Fruit fly (Drosophila melanogaster) whole organism, embryonic: ENCODE measurements around the gene CG32448.

Experiments used
- Asciz ChIP-seq: fragments of 200-800 bp; sonication (Bioruptor generic); optimal IDR thresholded peaks from 2 replicates; lab custom pipeline; 2017; ENCODE audit warnings: missing biosample characterization, mild to moderate bottlenecking, missing genetic modification characterization, missing genetic modification reagents
- Bgb ChIP-seq: fragments of 200-800 bp; sonication (Bioruptor generic); IDR thresholded peaks from 2 replicates; pipeline ENCODE4 v1.3.6; 2022; ENCODE audit warnings: missing biosample characterization, missing genetic modification characterization; ENCODE audit not compliant: partially characterized antibody
- CG10274 ChIP-seq: fragments of 200-800 bp; sonication (Bioruptor generic); optimal IDR thresholded peaks from 3 replicates; lab custom pipeline; 2017; ENCODE audit warnings: missing biosample characterization, mild to moderate bottlenecking, missing genetic modification characterization
- CG10979 ChIP-seq: fragments of 200-800 bp; sonication (Bioruptor generic); optimal IDR thresholded peaks from 2 replicates; lab custom pipeline; 2018; ENCODE audit warnings: missing biosample characterization, mild to moderate bottlenecking, missing genetic modification characterization, moderate library complexity
- CG11456 ChIP-seq: fragments of 200-800 bp; sonication (Bioruptor generic); IDR thresholded peaks from 3 replicates; pipeline ENCODE4 v1.3.6; 2022; ENCODE audit warnings: missing biosample characterization, missing genetic modification characterization
- CG12236 ChIP-seq: fragments of 200-800 bp; sonication (Bioruptor generic); optimal IDR thresholded peaks from 2 replicates; lab custom pipeline; 2016; ENCODE audit warnings: missing biosample characterization, missing genetic modification characterization
- CG13296 ChIP-seq: fragments of 200-800 bp; sonication (Bioruptor generic); optimal IDR thresholded peaks from 3 replicates; lab custom pipeline; 2018; ENCODE audit warnings: missing biosample characterization, mild to moderate bottlenecking, missing genetic modification characterization
- CG13894 ChIP-seq: fragments of 200-800 bp; sonication (Bioruptor generic); optimal IDR thresholded peaks from 3 replicates; lab custom pipeline; 2018; ENCODE audit warnings: missing biosample characterization, mild to moderate bottlenecking, missing genetic modification characterization, moderate library complexity
- CG15269 ChIP-seq: fragments of 200-800 bp; sonication (Bioruptor generic); optimal IDR thresholded peaks from 2 replicates; lab custom pipeline; 2018; ENCODE audit warnings: missing biosample characterization, mild to moderate bottlenecking, missing genetic modification characterization, moderate library complexity
- CG2120 ChIP-seq: fragments of 200-800 bp; sonication (Bioruptor generic); optimal IDR thresholded peaks from 3 replicates; lab custom pipeline; 2016; ENCODE audit warnings: missing biosample characterization, missing genetic modification characterization
- CG30431 ChIP-seq: fragments of 200-800 bp; sonication (Bioruptor generic); optimal IDR thresholded peaks from 2 replicates; lab custom pipeline; 2017; ENCODE audit warnings: missing biosample characterization, missing genetic modification characterization
- CG33557 ChIP-seq: fragments of 200-800 bp; sonication (Bioruptor generic); optimal IDR thresholded peaks from 2 replicates; lab custom pipeline; 2019; ENCODE audit warnings: missing biosample characterization, mild to moderate bottlenecking, missing genetic modification characterization, moderate library complexity
- CG6272 ChIP-seq: fragments of 200-800 bp; sonication (Bioruptor generic); IDR thresholded peaks from 2 replicates; pipeline ENCODE4 v1.3.6; 2022; ENCODE audit warnings: missing biosample characterization, missing genetic modification characterization
- CG6765 ChIP-seq: fragments of 200-800 bp; sonication (Bioruptor generic); optimal IDR thresholded peaks from 3 replicates; lab custom pipeline; 2017; ENCODE audit warnings: missing biosample characterization, mild to moderate bottlenecking, missing genetic modification characterization
- CG6791 ChIP-seq: fragments of 200-800 bp; sonication (Bioruptor generic); IDR thresholded peaks from 3 replicates; pipeline ENCODE4 v1.3.6; 2022; ENCODE audit warnings: missing biosample characterization, missing genetic modification characterization; ENCODE audit not compliant: partially characterized antibody
- CG8359 ChIP-seq: fragments of 200-800 bp; sonication (Bioruptor generic); optimal IDR thresholded peaks from 2 replicates; lab custom pipeline; 2017; ENCODE audit warnings: missing biosample characterization, mild to moderate bottlenecking, missing genetic modification characterization, borderline replicate concordance
- CG8765 ChIP-seq: fragments of 200-800 bp; sonication (Bioruptor generic); IDR thresholded peaks from 2 replicates; pipeline ENCODE4 v1.3.6; 2022; ENCODE audit warnings: missing biosample characterization, missing genetic modification characterization
- CG8944 ChIP-seq: fragments of 200-800 bp; sonication (Bioruptor generic); optimal IDR thresholded peaks from 3 replicates; lab custom pipeline; 2016; ENCODE audit warnings: missing biosample characterization, missing genetic modification characterization
- CHES-1-like ChIP-seq: fragments of 200-800 bp; sonication (Bioruptor generic); optimal IDR thresholded peaks from 2 replicates; lab custom pipeline; 2016; ENCODE audit warnings: missing biosample characterization, missing genetic modification characterization
- Chrac-16 ChIP-seq: fragments of 200-800 bp; sonication (Bioruptor generic); optimal IDR thresholded peaks from 3 replicates; lab custom pipeline; 2016; ENCODE audit warnings: missing biosample characterization, missing genetic modification characterization
- D19A ChIP-seq: fragments of 200-800 bp; optimal IDR thresholded peaks from 3 replicates; lab custom pipeline; 2019; ENCODE audit warnings: missing biosample characterization, mild to moderate bottlenecking, missing genetic modification characterization, moderate library complexity
- Dbx ChIP-seq: fragments of 200-800 bp; sonication (Bioruptor generic); IDR thresholded peaks from 3 replicates; pipeline ENCODE4 v1.3.6; 2022; ENCODE audit warnings: missing biosample characterization, missing genetic modification characterization
- ERR ChIP-seq: fragments of 200-800 bp; sonication (Bioruptor generic); optimal IDR thresholded peaks from 2 replicates; lab custom pipeline; 2016; ENCODE audit warnings: missing biosample characterization, missing genetic modification characterization
- Hr78 ChIP-seq, 2 experiments: fragments of 200-800 bp in 1 of 2; fragments of >200 bp in 1 of 2; sonication (Bioruptor generic) in 1 of 2; optimal IDR thresholded peaks; 2 replicates each; lab custom pipeline; 2017 to 2019; ENCODE audit warnings: missing biosample characterization in 2 of 2, missing genetic modification characterization in 2 of 2, mild to moderate bottlenecking in 1 of 2, moderate library complexity in 1 of 2
- Nf-YA ChIP-seq: fragments of 200-800 bp; sonication (Bioruptor generic); IDR thresholded peaks from 2 replicates; pipeline ENCODE4 v1.3.6; 2022; ENCODE audit warnings: missing biosample characterization, missing genetic modification characterization
- Ptx1 ChIP-seq: fragments of 200-800 bp; sonication (Bioruptor generic); IDR thresholded peaks from 2 replicates; pipeline ENCODE4 v1.3.6; 2022; ENCODE audit warnings: missing biosample characterization, missing genetic modification characterization
- Rfx ChIP-seq: fragments of 200-800 bp; sonication (Bioruptor generic); IDR thresholded peaks from 2 replicates; pipeline ENCODE4 v1.3.6; 2022; ENCODE audit warnings: missing biosample characterization, missing genetic modification characterization
- Side ChIP-seq: fragments of 200-800 bp; sonication (Bioruptor generic); optimal IDR thresholded peaks from 2 replicates; lab custom pipeline; 2016; ENCODE audit warnings: missing biosample characterization, missing genetic modification characterization
- Sry-β ChIP-seq: fragments of 200-800 bp; sonication (Bioruptor generic); optimal IDR thresholded peaks from 2 replicates; lab custom pipeline; 2018; ENCODE audit warnings: missing biosample characterization, mild to moderate bottlenecking, missing genetic modification characterization, moderate library complexity
- Sry-δ ChIP-seq: fragments of 200-800 bp; sonication (Bioruptor generic); optimal IDR thresholded peaks from 2 replicates; lab custom pipeline; 2016; ENCODE audit warnings: missing biosample characterization, missing genetic modification characterization
- amos ChIP-seq: fragments of 200-800 bp; sonication (Bioruptor generic); IDR thresholded peaks from 2 replicates; pipeline ENCODE4 v1.3.6; 2022; ENCODE audit warnings: missing biosample characterization, missing genetic modification characterization; ENCODE audit not compliant: partially characterized antibody
- aop ChIP-seq: fragments of 200-800 bp; sonication (Bioruptor generic); IDR thresholded peaks from 2 replicates; pipeline ENCODE4 v1.3.6; 2022; ENCODE audit warnings: missing biosample characterization, missing genetic modification characterization
- ato ChIP-seq: fragments of 200-800 bp; sonication (Bioruptor generic); IDR thresholded peaks from 2 replicates; pipeline ENCODE4 v1.3.6; 2022; ENCODE audit warnings: missing biosample characterization, missing genetic modification characterization; ENCODE audit not compliant: partially characterized antibody
- bsh ChIP-seq, 2 experiments: fragments of 200-800 bp; sonication (Bioruptor generic); optimal IDR thresholded peaks; 2 replicates each; lab custom pipeline; 2017 to 2018; ENCODE audit warnings: mild to moderate bottlenecking in 2 of 2, missing biosample characterization in 2 of 2, missing genetic modification characterization in 2 of 2, moderate library complexity in 1 of 2
- btn ChIP-seq: fragments of 200-800 bp; sonication (Bioruptor generic); optimal IDR thresholded peaks from 2 replicates; lab custom pipeline; 2016; ENCODE audit warnings: missing biosample characterization, missing genetic modification characterization
- cas ChIP-seq: fragments of 200-800 bp; sonication (Bioruptor generic); IDR thresholded peaks from 2 replicates; pipeline ENCODE4 v1.3.6; 2022; ENCODE audit warnings: missing biosample characterization, missing genetic modification characterization
- cg ChIP-seq: fragments of 200-800 bp; sonication (Bioruptor generic); optimal IDR thresholded peaks from 3 replicates; lab custom pipeline; 2019; ENCODE audit warnings: missing biosample characterization, mild to moderate bottlenecking, missing genetic modification characterization, moderate library complexity
- croc ChIP-seq: fragments of 200-800 bp; sonication (Bioruptor generic); conservative IDR thresholded peaks from 3 replicates; pipeline ENCODE4 v1.3.6; 2022; ENCODE audit warnings: missing biosample characterization, missing genetic modification characterization
- dati ChIP-seq: fragments of 200-800 bp; sonication (Bioruptor generic); IDR thresholded peaks from 2 replicates; pipeline ENCODE4 v1.3.6; 2022; ENCODE audit warnings: missing biosample characterization, missing genetic modification characterization
- disco-r ChIP-seq: fragments of 200-800 bp; sonication (Bioruptor generic); optimal IDR thresholded peaks from 2 replicates; lab custom pipeline; 2016; ENCODE audit warnings: missing biosample characterization, missing genetic modification characterization
- dm ChIP-seq: fragments of 200-800 bp; sonication (Bioruptor generic); optimal IDR thresholded peaks from 3 replicates; lab custom pipeline; 2016; ENCODE audit warnings: missing biosample characterization, missing genetic modification characterization
- ewg ChIP-seq: fragments of 200-800 bp; sonication (Bioruptor generic); optimal IDR thresholded peaks from 3 replicates; lab custom pipeline; 2017; ENCODE audit warnings: mild to moderate bottlenecking, missing biosample characterization, missing genetic modification reagents, missing genetic modification characterization
- grn ChIP-seq: fragments of 200-800 bp; sonication (Bioruptor generic); optimal IDR thresholded peaks from 3 replicates; lab custom pipeline; 2017; ENCODE audit warnings: missing biosample characterization, missing genetic modification characterization
- her ChIP-seq: fragments of 200-800 bp; sonication (Bioruptor generic); optimal IDR thresholded peaks from 2 replicates; lab custom pipeline; 2016; ENCODE audit warnings: missing biosample characterization, missing genetic modification characterization
- sisA ChIP-seq: fragments of 200-800 bp; sonication (Bioruptor generic); IDR thresholded peaks from 2 replicates; pipeline ENCODE4 v1.3.6; 2022; ENCODE audit warnings: missing biosample characterization, missing genetic modification characterization
- so ChIP-seq: fragments of 200-800 bp; sonication (Bioruptor generic); IDR thresholded peaks from 3 replicates; pipeline ENCODE4 v1.3.6; 2022; ENCODE audit warnings: missing biosample characterization, missing genetic modification characterization
- sob ChIP-seq: fragments of 200-800 bp; sonication (Bioruptor generic); IDR thresholded peaks from 2 replicates; pipeline ENCODE4 v1.3.6; 2022; ENCODE audit warnings: missing biosample characterization, missing genetic modification characterization
- ssp ChIP-seq: fragments of 200-800 bp; sonication (Bioruptor generic); IDR thresholded peaks from 2 replicates; pipeline ENCODE4 v1.3.6; 2022; ENCODE audit warnings: missing biosample characterization, missing genetic modification characterization
- tin ChIP-seq: fragments of 200-800 bp; sonication (Bioruptor generic); optimal IDR thresholded peaks from 3 replicates; lab custom pipeline; 2016; ENCODE audit warnings: missing biosample characterization, missing genetic modification characterization
- vfl ChIP-seq: fragments of 200-800 bp; sonication (Bioruptor generic); optimal IDR thresholded peaks from 2 replicates; lab custom pipeline; 2016; ENCODE audit warnings: missing biosample characterization, missing genetic modification characterization
- wek ChIP-seq: fragments of 200-800 bp; sonication (Bioruptor generic); optimal IDR thresholded peaks from 3 replicates; lab custom pipeline; 2018; ENCODE audit warnings: missing biosample characterization, mild to moderate bottlenecking, missing genetic modification characterization, moderate library complexity

The CG32448 gene

DNA sequence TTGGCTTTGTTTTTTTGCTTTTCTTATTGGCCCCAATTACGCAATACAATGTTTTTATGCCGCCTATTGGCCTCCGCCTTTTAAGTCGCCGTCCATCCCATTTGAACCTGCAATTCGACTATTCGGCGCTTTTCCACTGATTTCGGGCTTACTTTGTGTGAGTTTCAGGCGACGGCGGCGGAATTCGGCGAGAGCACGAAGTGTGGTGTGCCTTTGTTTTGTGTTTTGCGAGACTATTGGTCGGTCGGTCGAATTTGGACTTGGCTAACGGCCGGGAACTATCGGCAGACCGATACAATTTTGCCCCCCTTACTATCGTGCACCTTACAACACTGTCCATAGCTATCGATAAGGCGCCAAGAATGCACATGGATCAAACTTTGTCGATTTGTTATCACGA, 12.8 kb upstream of the CG32448 start, which contains the start of gene P5CDh1 (continued):
- TF ChIP-seq CG11456 (GFP tag; lab: Robert Waterston, UW) (peak; percentile 67; the same call in 2 of the 3 replicates), aop (GFP tag; lab: Robert Waterston, UW) (no peak), dm (GFP tag; lab: Kevin White, UChicago) (no peak), CG13894 (tag; lab: Kevin White, UChicago) (peak; percentile 62), ssp (GFP tag; lab: Robert Waterston, UW) (no peak), CG13296 (no peak), CG6765 (GFP tag; lab: Kevin White, UChicago) (peak; percentile 1), Sry-δ (GFP tag; lab: Kevin White, UChicago) (peak; percentile 81), bsh (GFP tag; optimal IDR thresholded peaks at IDR 0.05; lab: Kevin White, UChicago) (peak in 1 of 2 experiments; percentile 11), wek (GFP tag; lab: Kevin White, UChicago) (peak; percentile 18), CG10979 (tag; lab: Kevin White, UChicago) (no peak), Hr78 (GFP tag; optimal IDR thresholded peaks at IDR 0.05; lab: Kevin White, UChicago) (no peak), ato (GFP tag; lab: Robert Waterston, UW) (peak; percentile 91), CG10274 (GFP tag; lab: Kevin White, UChicago) (no peak), cg (GFP tag; lab: Kevin White, UChicago) (peak; percentile 41), tin (GFP tag; lab: Kevin White, UChicago) (peak; percentile 42), CG8944 (no peak), D19A (tag; lab: Kevin White, UChicago) (no peak), Chrac-16 (GFP tag; lab: Kevin White, UChicago) (no peak), CG2120 (GFP tag; lab: Kevin White, UChicago) (peak; percentile 55), CG30431 (GFP tag; lab: Kevin White, UChicago) (no peak), Side (GFP tag; lab: Kevin White, UChicago) (peak; percentile 29), cas (GFP tag; lab: Robert Waterston, UW) (no peak), dati (no peak), Rfx (GFP tag; lab: Robert Waterston, UW) (peak; percentile 78), CG15269 (tag; lab: Kevin White, UChicago) (no peak), vfl (GFP tag; lab: Kevin White, UChicago) (peak; percentile 15), ERR (no peak), so (GFP tag; lab: Robert Waterston, UW) (no peak), CG33557 (GFP tag; lab: Kevin White, UChicago) (no peak), sob (GFP tag; lab: Robert Waterston, UW) (peak; percentile 80), her (peak; percentile 48), ewg (GFP tag; lab: Kevin White, UChicago) (peak; percentile 23), CG8359 (GFP tag; lab: Kevin White, UChicago) (no peak), Asciz (GFP tag; lab: Kevin White, UChicago) (no peak), sisA (no peak), btn (GFP tag; lab: Kevin White, UChicago) (no peak), disco-r (GFP tag; lab: Kevin White, UChicago) (no peak), Sry-β (GFP tag; lab: Kevin White, UChicago) (no peak), Dbx (peak; percentile 47; the same call in 1 of the 3 replicates), CG6791 (peak; percentile 83), grn (GFP tag; lab: Kevin White, UChicago) (no peak), Bgb (GFP tag; lab: Robert Waterston, UW) (peak; percentile 95), amos (GFP tag; lab: Robert Waterston, UW) (peak; percentile 91), CHES-1-like (GFP tag; lab: Kevin White, UChicago) (peak; percentile 37), croc (no peak), CG12236 (GFP tag; lab: Kevin White, UChicago) (no peak), CG8765 (GFP tag; lab: Robert Waterston, UW) (no peak), Nf-YA (GFP tag; lab: Robert Waterston, UW) (no peak), Ptx1 (GFP tag; lab: Robert Waterston, UW) (no peak), CG6272 (peak; percentile 25; the same call in 1 of the 2 replicates)
